Worm (Caenorhabditis elegans) whole organism, young adult: ENCODE data around the gene hsp-12.2.

Experiments
- B0019.2 ChIP-seq: fragments of 200-800 bp; sonication (Bioruptor generic); conservative IDR thresholded peaks from 2 replicates; pipeline ENCODE4 v1.3.6; 2022; ENCODE audit warnings: missing genetic modification reagents, missing genetic modification characterization, missing compliant biosample characterization
- B0035.1 ChIP-seq: sonication (generic microtip); optimal IDR thresholded peaks from 2 replicates; lab custom pipeline; 2016; ENCODE audit warnings: missing genetic modification characterization, mild to moderate bottlenecking, missing compliant biosample characterization, missing genotype, missing genetic modification reagents
- B0261.1 ChIP-seq: sonication (generic microtip); optimal IDR thresholded peaks from 2 replicates; lab custom pipeline; 2016; ENCODE audit warnings: mild to moderate bottlenecking, missing genetic modification characterization, moderate library complexity, missing compliant biosample characterization
- C17E4.6 ChIP-seq: fragments of 200-800 bp; sonication (Bioruptor generic); IDR thresholded peaks from 2 replicates; pipeline ENCODE4 v1.3.6; 2022; ENCODE audit warnings: missing genetic modification reagents, missing genetic modification characterization, missing compliant biosample characterization
- F57A8.1 ChIP-seq: fragments of 200-800 bp; sonication (Bioruptor generic); optimal IDR thresholded peaks from 2 replicates; lab custom pipeline; 2018; ENCODE audit warnings: mild to moderate bottlenecking, missing genetic modification characterization, moderate library complexity, missing compliant biosample characterization
- T26A5.8 ChIP-seq: sonication (generic microtip); optimal IDR thresholded peaks from 2 replicates; lab custom pipeline; 2016; ENCODE audit warnings: missing genetic modification characterization, missing compliant biosample characterization
- ZK185.1 ChIP-seq: sonication (generic microtip); optimal IDR thresholded peaks from 2 replicates; lab custom pipeline; 2016; ENCODE audit warnings: mild to moderate bottlenecking, missing genetic modification characterization, missing compliant biosample characterization; ENCODE audit not compliant: poor library complexity, severe bottlenecking
- ama-1 ChIP-seq, 3 experiments: fragments of 150-350 bp in 1 of 3; sonication (generic microtip) in 2 of 3; optimal IDR thresholded peaks; 2 replicates each; lab custom pipeline; 2014 to 2018; ENCODE audit warnings: missing biosample characterization in 2 of 3, missing genetic modification characterization in 2 of 3, missing genetic modification reagents in 2 of 3
- aptf-2 ChIP-seq: fragments of 200-800 bp; sonication (Bioruptor generic); conservative IDR thresholded peaks from 2 replicates; pipeline ENCODE4 v1.3.6; 2022; ENCODE audit warnings: missing genetic modification reagents, missing genetic modification characterization, missing compliant biosample characterization
- atf-7 ChIP-seq: sonication (generic microtip); optimal IDR thresholded peaks from 2 replicates; lab custom pipeline; 2017; ENCODE audit warnings: mild to moderate bottlenecking, missing genetic modification characterization, missing compliant biosample characterization
- dpff-1 ChIP-seq: sonication (generic microtip); optimal IDR thresholded peaks from 2 replicates; lab custom pipeline; 2017; ENCODE audit warnings: mild to moderate bottlenecking, missing genetic modification characterization, missing compliant biosample characterization
- ekl-4 ChIP-seq: fragments of 200-800 bp; sonication (Bioruptor generic); IDR thresholded peaks from 2 replicates; pipeline ENCODE4 v1.3.6; 2022; ENCODE audit warnings: missing genetic modification reagents, missing genetic modification characterization, missing compliant biosample characterization
- ets-4 ChIP-seq: fragments of 200-800 bp; sonication (Bioruptor generic); optimal IDR thresholded peaks from 2 replicates; lab custom pipeline; 2018; ENCODE audit warnings: mild to moderate bottlenecking, missing genetic modification characterization, missing compliant biosample characterization
- hlh-26 ChIP-seq: fragments of 200-800 bp; sonication (Bioruptor generic); conservative IDR thresholded peaks from 2 replicates; pipeline ENCODE4 v1.3.6; 2022; ENCODE audit warnings: missing genetic modification reagents, missing genetic modification characterization, missing compliant biosample characterization
- hsf-1 ChIP-seq: fragments of 200-800 bp; sonication (Bioruptor generic); IDR thresholded peaks from 2 replicates; pipeline ENCODE4 v1.3.6; 2022; ENCODE audit warnings: missing genetic modification reagents, missing genetic modification characterization, missing compliant biosample characterization
- let-607 ChIP-seq, 2 experiments: fragments of 200-800 bp in 1 of 2; sonication (Bioruptor generic) in 1 of 2; sonication (generic microtip) in 1 of 2; optimal IDR thresholded peaks; 2 replicates each; lab custom pipeline; 2016 to 2018; ENCODE audit warnings: mild to moderate bottlenecking in 2 of 2, missing compliant biosample characterization in 2 of 2, missing genetic modification characterization in 2 of 2, moderate library complexity in 2 of 2, missing genotype in 1 of 2
- madf-3 ChIP-seq: fragments of 200-800 bp; sonication (Bioruptor generic); IDR thresholded peaks from 2 replicates; pipeline ENCODE4 v1.3.6; 2022; ENCODE audit warnings: missing genetic modification reagents, missing genetic modification characterization, missing compliant biosample characterization
- mel-28 ChIP-seq: sonication (generic microtip); optimal IDR thresholded peaks from 2 replicates; lab custom pipeline; 2016; ENCODE audit warnings: borderline replicate concordance, mild to moderate bottlenecking, missing genetic modification characterization, missing compliant biosample characterization
- nfya-2 ChIP-seq: fragments of 200-800 bp; sonication (Bioruptor generic); IDR thresholded peaks from 2 replicates; pipeline ENCODE4 v1.3.6; 2022; ENCODE audit warnings: missing genetic modification reagents, missing genetic modification characterization, missing compliant biosample characterization
- nhr-179 ChIP-seq: sonication (generic microtip); optimal IDR thresholded peaks from 2 replicates; lab custom pipeline; 2016; ENCODE audit warnings: mild to moderate bottlenecking, missing genetic modification characterization, missing compliant biosample characterization
- nhr-27 ChIP-seq: fragments of 200-800 bp; sonication (Bioruptor generic); optimal IDR thresholded peaks from 2 replicates; lab custom pipeline; 2018; ENCODE audit warnings: mild to moderate bottlenecking, missing genetic modification characterization, moderate library complexity, missing compliant biosample characterization
- nhr-80 ChIP-seq: sonication (generic microtip); optimal IDR thresholded peaks from 2 replicates; lab custom pipeline; 2016; ENCODE audit warnings: missing genetic modification characterization, missing compliant biosample characterization
- pbrm-1 ChIP-seq: fragments of 200-800 bp; sonication (Bioruptor generic); IDR thresholded peaks from 2 replicates; pipeline ENCODE4 v1.3.6; 2022; ENCODE audit warnings: missing genetic modification reagents, missing genetic modification characterization, missing compliant biosample characterization
- pha-4 ChIP-seq: fragments of 150-350 bp; sonication (generic microtip); optimal IDR thresholded peaks from 2 replicates; lab custom pipeline; 2014; ENCODE audit warnings: missing biosample characterization, missing genetic modification reagents, missing genetic modification characterization
- sdz-38 ChIP-seq: sonication (generic microtip); optimal IDR thresholded peaks from 2 replicates; lab custom pipeline; 2016; ENCODE audit warnings: missing genotype, missing genetic modification characterization, missing compliant biosample characterization
- snpc-1.3 ChIP-seq: sonication (generic microtip); optimal IDR thresholded peaks from 2 replicates; lab custom pipeline; 2017; ENCODE audit warnings: missing genetic modification characterization, mild to moderate bottlenecking, missing compliant biosample characterization, antibody characterized with exemption, moderate library complexity, missing genotype, missing genetic modification reagents; ENCODE audit not compliant: insufficient read depth
- snpc-4 ChIP-seq, 5 experiments: fragments of 150-350 bp in 1 of 5; sonication (generic microtip) in 4 of 5; optimal IDR thresholded peaks; 2 replicates each; lab custom pipeline; 2014 to 2018; ENCODE audit warnings: missing genetic modification characterization in 5 of 5, missing biosample characterization in 3 of 5, antibody characterized with exemption in 2 of 5, mild to moderate bottlenecking in 2 of 5, missing compliant biosample characterization in 2 of 5, missing genotype in 2 of 5, moderate library complexity in 2 of 5, missing genetic modification reagents in 1 of 5
- sptf-2 ChIP-seq: fragments of 200-800 bp; sonication (Bioruptor generic); optimal IDR thresholded peaks from 2 replicates; lab custom pipeline; 2018; ENCODE audit warnings: mild to moderate bottlenecking, missing genetic modification characterization, missing compliant biosample characterization
- zfh-2 ChIP-seq: fragments of 200-800 bp; sonication (Bioruptor generic); conservative IDR thresholded peaks from 2 replicates; pipeline ENCODE4 v1.3.6; 2022; ENCODE audit warnings: missing genetic modification reagents, missing genetic modification characterization, missing compliant biosample characterization
- zim-3 ChIP-seq: sonication (generic microtip); optimal IDR thresholded peaks from 2 replicates; lab custom pipeline; 2017; ENCODE audit warnings: mild to moderate bottlenecking, missing genetic modification characterization, moderate library complexity, missing compliant biosample characterization
- ztf-28 ChIP-seq: fragments of 200-800 bp; sonication (Bioruptor generic); IDR thresholded peaks from 2 replicates; pipeline ENCODE4 v1.3.6; 2022; ENCODE audit warnings: missing genetic modification reagents, missing genetic modification characterization, missing compliant biosample characterization

hsp-12.2 gene

DNA sequence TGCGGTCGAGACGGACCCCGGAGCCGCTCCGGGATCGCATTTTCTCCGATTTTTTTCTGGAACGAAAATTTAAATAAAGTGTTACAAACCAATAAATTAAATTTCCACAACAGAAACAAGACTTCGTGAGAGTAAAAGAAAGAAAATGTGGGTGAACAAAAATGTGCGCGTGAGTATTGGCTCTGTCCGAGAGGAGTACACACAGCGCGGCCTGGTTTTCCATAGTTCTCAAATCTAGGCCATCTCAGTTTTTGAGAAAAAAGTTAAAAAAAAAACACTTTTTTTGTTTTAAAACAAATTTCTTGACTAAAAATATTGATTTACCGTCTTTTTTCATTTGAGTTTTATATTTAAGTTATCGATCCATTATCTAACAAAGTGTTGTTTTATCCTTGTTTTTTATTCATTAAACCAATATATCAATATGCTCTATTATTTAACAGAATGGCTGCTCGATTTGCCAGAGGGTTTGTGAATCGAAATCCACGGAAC, 6.7 kb downstream of the hsp-12.2 start, which contains the start of the genes C14B9.8 and mrpl-18 (continued):
- TF ChIP-seq ZK185.1 (tag; lab: Kevin White, UChicago): peak; percentile 82
- no peak for TF ChIP-seq ets-4 (GFP tag; lab: Kevin White, UChicago)
- TF ChIP-seq mel-28 (tag; lab: Kevin White, UChicago): no peak
- no peak for TF ChIP-seq nhr-179 (tag; lab: Kevin White, UChicago)
- no peak for TF ChIP-seq C17E4.6 (GFP tag; lab: Robert Waterston, UW)
- no peak for TF ChIP-seq B0035.1 (tag; lab: Kevin White, UChicago)
- 0 out of 2 replicates have a peak, but pooled peaks have one; percentile 32 for TF ChIP-seq ekl-4
- no peak for TF ChIP-seq T26A5.8
- TF ChIP-seq F57A8.1 (GFP tag; lab: Kevin White, UChicago): no peak
- no peak for TF ChIP-seq atf-7 (tag; lab: Kevin White, UChicago)
- TF ChIP-seq sptf-2 (GFP tag; lab: Kevin White, UChicago): no peak
- TF ChIP-seq zim-3 (tag; lab: Kevin White, UChicago): no peak
- no peak for TF ChIP-seq pha-4 (tag; lab: Kevin White, UChicago)
- TF ChIP-seq, all 124 proteins: peak for 24

DNA sequence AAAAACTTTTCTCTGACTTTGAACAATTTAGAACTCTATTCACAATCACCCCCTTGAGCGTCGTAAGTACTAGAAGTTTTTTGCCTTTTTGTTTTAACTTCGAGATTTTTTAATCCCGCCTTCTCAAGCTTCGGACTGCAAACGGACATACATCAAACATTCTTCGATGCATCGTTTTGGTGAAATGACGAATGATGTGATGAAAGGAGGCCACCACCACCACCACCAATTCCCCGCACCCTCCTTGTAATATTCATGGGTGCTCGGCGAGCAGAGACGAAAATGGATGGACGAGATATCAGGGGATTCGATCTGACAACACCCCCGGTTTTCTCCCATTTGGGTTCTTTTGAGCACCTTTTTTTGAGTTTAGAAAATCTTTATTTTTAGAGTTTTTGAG, 8.1 kb downstream of the hsp-12.2 start:
- TF ChIP-seq B0261.1 (tag; lab: Kevin White, UChicago) (no peak), hsf-1 (GFP tag; lab: Robert Waterston, UW) (0 out of 2 replicates have a peak, but pooled peaks have one; percentile 30), madf-3 (GFP tag; lab: Robert Waterston, UW) (0 out of 2 replicates have a peak, but pooled peaks have one; percentile 39)

DNA sequence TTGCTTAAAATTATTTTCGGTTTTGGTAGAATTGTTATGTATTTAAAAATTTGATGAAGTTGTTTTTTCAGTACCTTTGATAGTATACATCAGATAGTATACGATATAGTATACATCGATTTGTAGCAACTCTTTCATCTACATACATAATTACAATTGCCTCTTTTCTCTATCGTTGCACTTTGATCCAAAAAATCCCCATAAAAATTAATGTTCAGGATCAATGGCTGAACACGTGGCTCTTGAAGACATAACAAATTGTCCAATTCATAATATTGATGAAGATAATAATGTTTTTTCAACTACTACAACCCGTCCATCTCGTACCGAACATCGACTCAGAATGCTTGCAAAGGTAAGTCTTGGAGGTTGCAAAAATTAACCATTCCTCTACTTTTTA, 10.9 kb downstream of the hsp-12.2 start, which contains the start of gene D2007.2:
D2007.2 (plus strand) TSS at position 213 of the 400 bp plus-strand sequence.
- no peak for TF ChIP-seq sdz-38 (tag; lab: Kevin White, UChicago)
- TF ChIP-seq pbrm-1 (GFP tag; lab: Robert Waterston, UW): no peak
- no peak for TF ChIP-seq nhr-27 (tag; lab: Kevin White, UChicago)
- TF ChIP-seq nfya-2 (GFP tag; lab: Robert Waterston, UW): no peak

DNA sequence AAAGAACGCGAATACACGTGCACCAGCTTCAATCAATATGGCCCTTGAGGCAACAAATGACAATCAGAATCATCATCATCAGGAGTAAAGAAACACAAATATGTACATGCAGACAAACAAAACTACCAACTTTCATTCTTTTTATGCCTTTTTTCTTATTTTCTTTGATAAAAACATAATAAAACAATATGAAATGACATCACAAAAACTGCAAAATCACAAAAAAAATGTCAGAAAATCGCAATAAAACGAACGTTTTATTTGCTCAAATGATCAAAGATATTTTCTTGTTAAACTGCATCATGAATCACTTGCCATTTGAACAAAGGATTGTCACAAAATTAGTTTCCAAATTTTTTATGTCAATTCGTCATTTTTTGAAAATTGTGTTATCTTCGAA, 16.5 kb downstream of the hsp-12.2 start:
- TF ChIP-seq nhr-80 (tag; lab: Kevin White, UChicago) (peak; percentile 38), dpff-1 (tag; lab: Kevin White, UChicago) (no peak), let-607 (tag; optimal IDR thresholded peaks at IDR 0.05; lab: Kevin White, UChicago) (peak in 1 of 2 experiments; percentile 17), hlh-26 (GFP tag; lab: Robert Waterston, UW) (no peak), snpc-4 (GFP tag; optimal IDR thresholded peaks at IDR 0.05; lab: Kevin White, UChicago) (no peak), snpc-4 (tag; optimal IDR thresholded peaks at IDR 0.05; lab: Kevin White, UChicago) (no peak), B0019.2 (GFP tag; lab: Robert Waterston, UW) (no peak)
- TF ChIP-seq, all 124 proteins: peak for 2

ce11 chrIII:8155166-8155565, 17.3 kb downstream of the hsp-12.2 start, which contains the start of gene D2007.1:
Gene D2007.1 (plus strand): TSS chrIII:8155466.
- no peak for TF ChIP-seq pbrm-1 (GFP tag; lab: Robert Waterston, UW)
- TF ChIP-seq ama-1 (optimal IDR thresholded peaks at IDR 0.05; lab: Kevin White, UChicago): no peak
- TF ChIP-seq ama-1 (GFP tag; optimal IDR thresholded peaks at IDR 0.05; lab: Kevin White, UChicago): no peak
- no peak for TF ChIP-seq zfh-2 (GFP tag; lab: Robert Waterston, UW)
- no peak for TF ChIP-seq snpc-1.3 (tag; lab: Kevin White, UChicago)
- TF ChIP-seq T26A5.8: no peak
- TF ChIP-seq aptf-2 (GFP tag; lab: Robert Waterston, UW): no peak
- no peak for TF ChIP-seq ztf-28 (GFP tag; lab: Robert Waterston, UW)
